Worm (Caenorhabditis elegans) whole organism, L3 larva: ENCODE data around the gene F16G10.1.

ENCODE experiments used
- aly-2 ChIP-seq: fragments of 150-350 bp; optimal IDR thresholded peaks from 2 replicates; lab custom pipeline; 2014; ENCODE audit warnings: missing biosample characterization, missing genetic modification characterization
- ama-1 ChIP-seq: fragments of 150-350 bp; optimal IDR thresholded peaks from 2 replicates; lab custom pipeline; 2018
- ceh-16 ChIP-seq: sonication (generic microtip); optimal IDR thresholded peaks from 2 replicates; lab custom pipeline; 2017; ENCODE audit warnings: missing biosample characterization, missing genetic modification characterization
- ceh-28 ChIP-seq: fragments of 150-350 bp; optimal IDR thresholded peaks from 2 replicates; lab custom pipeline; 2014; ENCODE audit warnings: missing biosample characterization, missing genetic modification reagents, missing genetic modification characterization
- daf-12 ChIP-seq: fragments of 150-350 bp; optimal IDR thresholded peaks from 2 replicates; lab custom pipeline; 2014; ENCODE audit warnings: missing biosample characterization, missing genetic modification reagents, missing genetic modification characterization
- elt-1 ChIP-seq: fragments of 150-350 bp; optimal IDR thresholded peaks from 2 replicates; lab custom pipeline; 2014; ENCODE audit warnings: missing biosample characterization, missing genetic modification characterization
- elt-2 ChIP-seq: sonication (generic microtip); optimal IDR thresholded peaks from 2 replicates; lab custom pipeline; 2016; ENCODE audit warnings: missing genetic modification reagents, mild to moderate bottlenecking, missing genetic modification characterization, missing compliant biosample characterization
- elt-3 ChIP-seq, 3 experiments: fragments of 150-350 bp in 1 of 3; sonication (generic microtip) in 2 of 3; optimal IDR thresholded peaks; 2 replicates in 2 of 3; 4 replicates in 1 of 3; lab custom pipeline; 2014 to 2017; ENCODE audit warnings: missing biosample characterization in 3 of 3, missing genetic modification characterization in 3 of 3
- eor-1 ChIP-seq, 2 experiments: fragments of 150-350 bp; optimal IDR thresholded peaks; 2 replicates each; lab custom pipeline; 2014 to 2018; ENCODE audit warnings: missing biosample characterization in 2 of 2, missing genetic modification characterization in 2 of 2
- hmg-11 ChIP-seq: sonication (generic microtip); optimal IDR thresholded peaks from 2 replicates; lab custom pipeline; 2016; ENCODE audit warnings: missing genetic modification characterization, missing compliant biosample characterization
- lin-15B ChIP-seq: fragments of 150-350 bp; optimal IDR thresholded peaks from 2 replicates; lab custom pipeline; 2014; ENCODE audit warnings: missing biosample characterization, missing genetic modification characterization
- nfya-1 ChIP-seq: sonication (generic microtip); optimal IDR thresholded peaks from 2 replicates; lab custom pipeline; 2017; ENCODE audit warnings: missing genetic modification characterization, mild to moderate bottlenecking, missing compliant biosample characterization, antibody characterized with exemption, moderate library complexity; ENCODE audit not compliant: insufficient read depth
- nhr-23 ChIP-seq: fragments of 150-350 bp; optimal IDR thresholded peaks from 2 replicates; lab custom pipeline; 2014; ENCODE audit warnings: missing biosample characterization, missing genetic modification reagents, missing genetic modification characterization
- pha-4 ChIP-seq: fragments of 150-350 bp; optimal IDR thresholded peaks from 2 replicates; lab custom pipeline; 2014; ENCODE audit warnings: missing biosample characterization, missing genetic modification reagents, missing genetic modification characterization
- pqm-1 ChIP-seq: fragments of 150-350 bp; optimal IDR thresholded peaks from 2 replicates; lab custom pipeline; 2017; ENCODE audit warnings: missing biosample characterization, missing genetic modification characterization, inconsistent platforms
- snpc-4 ChIP-seq: fragments of 150-350 bp; optimal IDR thresholded peaks from 2 replicates; lab custom pipeline; 2014; ENCODE audit warnings: missing biosample characterization, missing genetic modification characterization
- tbx-2 ChIP-seq: sonication (generic microtip); optimal IDR thresholded peaks from 2 replicates; lab custom pipeline; 2016; ENCODE audit warnings: mild to moderate bottlenecking, missing genetic modification characterization, missing compliant biosample characterization

Gene F16G10.1

ce11 chrII:2450990-2451389 is 46.9 kb downstream of the F16G10.1 start:
- TF ChIP-seq ceh-28 (tag; lab: Kevin White, UChicago) (peak; percentile 60), elt-3 (tag; optimal IDR thresholded peaks at IDR 0.05; lab: Kevin White, UChicago) (no peak), nfya-1 (tag; lab: Kevin White, UChicago) (peak; percentile 45), hmg-11 (tag; lab: Kevin White, UChicago) (peak; percentile 28), daf-12 (no peak), eor-1 (tag; optimal IDR thresholded peaks at IDR 0.05; lab: Kevin White, UChicago) (no peak), nhr-23 (tag; lab: Kevin White, UChicago) (peak; percentile 26), elt-2 (tag; lab: Kevin White, UChicago) (peak; percentile 1), lin-15B (peak; percentile 9), ceh-16 (tag; lab: Kevin White, UChicago) (no peak), snpc-4 (tag; lab: Kevin White, UChicago) (peak; percentile 24), pha-4 (peak; percentile 9)

- TF ChIP-seq elt-1 (tag; lab: Kevin White, UChicago): no peak
- peak; percentile 58 for TF ChIP-seq elt-2 (tag; lab: Kevin White, UChicago)
- peak; percentile 50 for TF ChIP-seq pha-4
- TF ChIP-seq tbx-2 (tag; lab: Kevin White, UChicago): no peak
- peak; percentile 64 for TF ChIP-seq pqm-1
- no peak for TF ChIP-seq lin-15B
- no peak for TF ChIP-seq aly-2 (tag; lab: Kevin White, UChicago)
- peak; percentile 7 for TF ChIP-seq ama-1 (lab: Kevin White, UChicago)
- TF ChIP-seq nfya-1 (tag; lab: Kevin White, UChicago): no peak
Measured at ce11 chrII:2452492-2452891, 48.4 kb downstream of the F16G10.1 start.
